Fruit fly (Drosophila melanogaster) S2 (cell line): Measurements from ENCODE around the gene CG32299.

Experiments
- CG8478 ChIP-seq: fragments of >200 bp; optimal IDR thresholded peaks from 2 replicates; lab custom pipeline; 2018
- CTCF ChIP-seq, 2 experiments: fragments of >200 bp; optimal IDR thresholded peaks; 2 replicates each; lab custom pipeline; 2018

DNA sequence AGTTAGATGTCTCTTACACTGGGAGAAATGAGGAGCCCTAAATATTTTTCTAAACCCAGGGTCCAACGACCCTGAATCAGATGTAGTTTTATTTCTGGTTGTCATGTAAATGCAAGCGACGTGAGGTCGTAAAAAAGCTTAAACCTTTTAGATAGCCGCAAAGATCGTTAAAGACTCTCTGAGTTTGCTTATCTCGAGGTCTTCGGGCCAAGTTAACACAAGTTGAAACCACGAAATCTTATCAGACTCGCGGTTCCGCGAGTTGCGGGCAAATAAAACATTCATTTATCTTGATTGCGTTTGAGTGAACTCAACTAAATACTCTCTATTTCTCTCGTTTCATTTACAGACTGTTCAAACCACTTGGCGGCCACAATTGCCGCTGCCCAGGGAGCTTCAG is 11.4 kb upstream of the CG32299 start:
- no peak for TF ChIP-seq CG8478 (lab: Kevin White, UChicago)
- TF ChIP-seq CTCF (optimal IDR thresholded peaks at IDR 0.05; lab: Kevin White, UChicago), result no peak
